Worm (Caenorhabditis elegans) whole organism, mixed stage, embryonic: Measurements from ENCODE around the gene lars-1.

Experiments used
- blmp-1 ChIP-seq: fragments of 150-350 bp; optimal IDR thresholded peaks from 2 replicates; lab custom pipeline; 2014; ENCODE audit warnings: missing biosample characterization, missing genetic modification characterization
- drap-1 ChIP-seq: fragments of 200-800 bp; sonication (Bioruptor generic); optimal IDR thresholded peaks from 3 replicates; lab custom pipeline; 2018; ENCODE audit warnings: mild to moderate bottlenecking, missing genetic modification characterization, missing compliant biosample characterization
- elt-1 ChIP-seq: sonication (generic microtip); optimal IDR thresholded peaks from 2 replicates; lab custom pipeline; 2017; ENCODE audit warnings: missing genetic modification characterization, mild to moderate bottlenecking, missing compliant biosample characterization, antibody characterized with exemption, moderate library complexity, borderline replicate concordance; ENCODE audit not compliant: insufficient read depth
- mep-1 ChIP-seq: fragments of 150-350 bp; optimal IDR thresholded peaks from 2 replicates; lab custom pipeline; 2017; ENCODE audit warnings: missing biosample characterization, missing genetic modification reagents, missing genetic modification characterization, inconsistent platforms
- unc-120 ChIP-seq: sonication (generic microtip); optimal IDR thresholded peaks from 2 replicates; lab custom pipeline; 2017; ENCODE audit warnings: missing genetic modification characterization, missing compliant biosample characterization; ENCODE audit not compliant: poor library complexity, severe bottlenecking
- unc-62 ChIP-seq: fragments of 150-350 bp; optimal IDR thresholded peaks from 2 replicates; lab custom pipeline; 2014; ENCODE audit warnings: missing biosample characterization, missing genetic modification reagents, missing genetic modification characterization
- ztf-11 ChIP-seq: fragments of 150-350 bp; optimal IDR thresholded peaks from 2 replicates; lab custom pipeline; 2014; ENCODE audit warnings: missing biosample characterization, missing genetic modification characterization

ce11 chrIII:4152309-4152708, 34.3 kb downstream of the lars-1 start:
- TF ChIP-seq mep-1 (tag; lab: Kevin White, UChicago): no peak
- TF ChIP-seq ztf-11: no peak
- TF ChIP-seq drap-1 (GFP tag; lab: Kevin White, UChicago): no peak
- TF ChIP-seq unc-62 (GFP tag; lab: Kevin White, UChicago): no peak
- no peak for TF ChIP-seq elt-1 (tag; lab: Kevin White, UChicago)
- TF ChIP-seq blmp-1 (tag; lab: Kevin White, UChicago): no peak
- TF ChIP-seq unc-120 (tag; lab: Kevin White, UChicago): no peak
